Fruit fly (Drosophila melanogaster) whole organism, pupa: ENCODE results near the gene DIP-gamma.

Source experiments
- CG17806 ChIP-seq: fragments of 200-800 bp; sonication (Bioruptor generic); optimal IDR thresholded peaks from 2 replicates; lab custom pipeline; 2018; ENCODE audit warnings: missing biosample characterization, mild to moderate bottlenecking, missing genetic modification characterization, moderate library complexity
- CG32121 ChIP-seq: fragments of 200-800 bp; sonication (Bioruptor generic); IDR thresholded peaks from 2 replicates; pipeline ENCODE4 v1.3.6; 2022; ENCODE audit warnings: missing biosample characterization, missing genetic modification characterization
- D1 ChIP-seq: fragments of 200-800 bp; sonication (Bioruptor generic); optimal IDR thresholded peaks from 2 replicates; lab custom pipeline; 2018; ENCODE audit warnings: missing biosample characterization, mild to moderate bottlenecking, missing genetic modification characterization, moderate library complexity
- Ets98B ChIP-seq: fragments of 200-800 bp; sonication (Bioruptor generic); IDR thresholded peaks from 2 replicates; pipeline ENCODE4 v1.3.6; 2022; ENCODE audit warnings: missing biosample characterization, missing genetic modification characterization
- Pif1A ChIP-seq: fragments of 200-800 bp; sonication (Bioruptor generic); optimal IDR thresholded peaks from 3 replicates; lab custom pipeline; 2016; ENCODE audit warnings: missing biosample characterization, missing genetic modification characterization
- Snoo ChIP-seq: fragments of 200-800 bp; sonication (Bioruptor generic); optimal IDR thresholded peaks from 3 replicates; lab custom pipeline; 2017; ENCODE audit warnings: missing biosample characterization, mild to moderate bottlenecking, missing genetic modification characterization, inconsistent platforms

DNA sequence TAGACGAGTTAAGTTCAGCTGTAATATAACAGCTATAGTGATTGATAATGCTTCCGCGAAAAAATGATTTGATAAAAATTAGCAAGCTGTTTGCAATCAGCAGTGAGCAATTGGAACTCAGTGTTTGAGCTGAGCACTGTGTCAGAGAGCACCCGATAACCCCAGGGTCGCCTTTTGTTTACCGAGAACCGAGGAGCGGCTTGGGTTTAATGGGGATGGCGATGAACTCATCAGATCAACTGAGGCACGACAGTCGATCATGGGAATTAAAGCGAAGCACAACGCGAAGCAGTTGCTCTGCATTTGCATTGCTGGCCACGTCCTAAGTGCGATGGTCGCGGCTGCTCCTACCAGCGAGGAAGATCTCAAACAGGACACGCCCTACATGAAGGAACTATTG, 86.7 kb downstream of the DIP-gamma start, which contains the start of gene Nepl21:
- TF ChIP-seq CG32121 (GFP tag; lab: Robert Waterston, UW): no peak
- TF ChIP-seq CG17806 (tag; lab: Kevin White, UChicago): no peak
- no peak for TF ChIP-seq Ets98B (GFP tag; lab: Robert Waterston, UW)
- no peak for TF ChIP-seq Pif1A
- TF ChIP-seq Snoo (tag; lab: Kevin White, UChicago): no peak
- no peak for TF ChIP-seq D1 (tag; lab: Kevin White, UChicago)
